Worm (Caenorhabditis elegans) whole organism, L1 larva: Measurements from ENCODE around the gene T28A11.17.

Experiments used
- C16A3.4 ChIP-seq: fragments of 150-350 bp; optimal IDR thresholded peaks from 2 replicates; lab custom pipeline; 2014; ENCODE audit warnings: missing biosample characterization, missing genetic modification characterization
- F16B12.6 ChIP-seq: fragments of 150-350 bp; optimal IDR thresholded peaks from 2 replicates; lab custom pipeline; 2014; ENCODE audit warnings: missing biosample characterization, missing genetic modification characterization
- Y116A8C.19 ChIP-seq: sonication (generic microtip); optimal IDR thresholded peaks from 2 replicates; lab custom pipeline; 2016; ENCODE audit warnings: missing compliant biosample characterization, missing genetic modification characterization, borderline replicate concordance
- aly-2 ChIP-seq: fragments of 150-350 bp; optimal IDR thresholded peaks from 2 replicates; lab custom pipeline; 2014; ENCODE audit warnings: missing biosample characterization, missing genetic modification characterization
- blmp-1 ChIP-seq: fragments of 150-350 bp; optimal IDR thresholded peaks from 2 replicates; lab custom pipeline; 2014; ENCODE audit warnings: missing biosample characterization, missing genetic modification characterization
- ceh-8 ChIP-seq: fragments of 200-800 bp; sonication (Bioruptor generic); optimal IDR thresholded peaks from 2 replicates; lab custom pipeline; 2018; ENCODE audit warnings: mild to moderate bottlenecking, missing genetic modification characterization, moderate library complexity, missing compliant biosample characterization
- ceh-88 ChIP-seq: fragments of 200-800 bp; sonication (Bioruptor generic); IDR thresholded peaks from 2 replicates; pipeline ENCODE4 v1.3.6; 2022; ENCODE audit warnings: missing genetic modification characterization, missing compliant biosample characterization
- ces-1 ChIP-seq: fragments of 150-350 bp; optimal IDR thresholded peaks from 2 replicates; lab custom pipeline; 2014; ENCODE audit warnings: missing biosample characterization, missing genetic modification reagents, missing genetic modification characterization
- dpl-1 ChIP-seq, 3 experiments: fragments of 150-350 bp in 2 of 3; sonication (generic microtip) in 1 of 3; optimal IDR thresholded peaks; 2 replicates each; lab custom pipeline; 2014 to 2017; ENCODE audit warnings: missing biosample characterization in 3 of 3, missing genetic modification characterization in 3 of 3, missing genetic modification reagents in 3 of 3
- dsc-1 ChIP-seq: sonication (generic microtip); optimal IDR thresholded peaks from 2 replicates; lab custom pipeline; 2016; ENCODE audit warnings: mild to moderate bottlenecking, missing genetic modification characterization, missing compliant biosample characterization
- efl-1 ChIP-seq, 4 experiments: fragments of 150-350 bp; optimal IDR thresholded peaks in 3 of 4; peaks in 1 of 4; 1 replicate in 1 of 4; 2 replicates in 3 of 4; lab custom pipeline; 2014; ENCODE audit warnings: missing biosample characterization in 2 of 4, missing genetic modification characterization in 2 of 4, missing genetic modification reagents in 2 of 4
- efl-3 ChIP-seq: fragments of 200-800 bp; sonication (Bioruptor generic); optimal IDR thresholded peaks from 2 replicates; lab custom pipeline; 2018; ENCODE audit warnings: mild to moderate bottlenecking, missing genetic modification characterization, missing compliant biosample characterization
- egl-13 ChIP-seq: sonication (generic microtip); optimal IDR thresholded peaks from 2 replicates; lab custom pipeline; 2016; ENCODE audit warnings: missing genotype, missing genetic modification reagents, missing genetic modification characterization, missing compliant biosample characterization
- elt-2 ChIP-seq: sonication (generic microtip); optimal IDR thresholded peaks from 2 replicates; lab custom pipeline; 2016; ENCODE audit warnings: missing genetic modification characterization, mild to moderate bottlenecking, inconsistent platforms, missing compliant biosample characterization, missing genetic modification reagents
- elt-3 ChIP-seq, 6 experiments: fragments of 150-350 bp in 1 of 6; sonication (generic microtip); optimal IDR thresholded peaks; 2 replicates each; lab custom pipeline; 2017 to 2018; ENCODE audit warnings: missing biosample characterization in 6 of 6, missing genetic modification characterization in 6 of 6, inconsistent platforms in 1 of 6
- ets-5 ChIP-seq: fragments of 200-800 bp; sonication (Bioruptor generic); IDR thresholded peaks from 2 replicates; pipeline ENCODE4 v1.3.6; 2022; ENCODE audit warnings: missing genetic modification characterization, missing compliant biosample characterization
- fkh-10 ChIP-seq: sonication (generic microtip); optimal IDR thresholded peaks from 2 replicates; lab custom pipeline; 2017; ENCODE audit warnings: missing biosample characterization, missing genetic modification reagents, missing genetic modification characterization
- fkh-8 ChIP-seq: sonication (generic microtip); optimal IDR thresholded peaks from 2 replicates; lab custom pipeline; 2016; ENCODE audit warnings: mild to moderate bottlenecking, missing genetic modification characterization, missing compliant biosample characterization
- jun-1 ChIP-seq: fragments of 150-350 bp; optimal IDR thresholded peaks from 2 replicates; lab custom pipeline; 2014; ENCODE audit warnings: missing biosample characterization, missing genetic modification reagents, missing genetic modification characterization
- lin-15B ChIP-seq: fragments of 150-350 bp; sonication (generic microtip); optimal IDR thresholded peaks from 3 replicates; lab custom pipeline; 2014; ENCODE audit warnings: missing biosample characterization, missing genetic modification characterization
- mab-9 ChIP-seq: fragments of 200-800 bp; sonication (Bioruptor generic); IDR thresholded peaks from 2 replicates; pipeline ENCODE4 v1.3.6; 2022; ENCODE audit warnings: missing genetic modification reagents, missing genetic modification characterization, missing compliant biosample characterization
- mef-2 ChIP-seq: fragments of 150-350 bp; optimal IDR thresholded peaks from 2 replicates; lab custom pipeline; 2014; ENCODE audit warnings: missing biosample characterization, missing genetic modification characterization
- nhr-12 ChIP-seq: sonication (generic microtip); optimal IDR thresholded peaks from 2 replicates; lab custom pipeline; 2017; ENCODE audit warnings: missing biosample characterization, missing genetic modification characterization
- nhr-20 ChIP-seq: sonication (generic microtip); optimal IDR thresholded peaks from 2 replicates; lab custom pipeline; 2016; ENCODE audit warnings: mild to moderate bottlenecking, missing genetic modification characterization, missing compliant biosample characterization
- nhr-71 ChIP-seq: sonication (generic microtip); optimal IDR thresholded peaks from 2 replicates; lab custom pipeline; 2016; ENCODE audit warnings: mild to moderate bottlenecking, missing genetic modification characterization, moderate library complexity, missing compliant biosample characterization
- nhr-85 ChIP-seq: sonication (generic microtip); peaks from one replicate; lab custom pipeline; 2016; ENCODE audit warnings: missing genetic modification characterization, inconsistent platforms, missing compliant biosample characterization
- pag-3 ChIP-seq: sonication (generic microtip); optimal IDR thresholded peaks from 2 replicates; lab custom pipeline; 2017; ENCODE audit warnings: missing genetic modification characterization, mild to moderate bottlenecking, missing compliant biosample characterization, antibody characterized with exemption, borderline replicate concordance; ENCODE audit not compliant: insufficient read depth
- snpc-4 ChIP-seq: fragments of 150-350 bp; optimal IDR thresholded peaks from 2 replicates; lab custom pipeline; 2014; ENCODE audit warnings: missing biosample characterization, missing genetic modification characterization
- swsn-7 ChIP-seq: sonication (generic microtip); optimal IDR thresholded peaks from 2 replicates; lab custom pipeline; 2016; ENCODE audit warnings: missing genetic modification characterization, missing compliant biosample characterization
- tlp-1 ChIP-seq: fragments of 150-350 bp; optimal IDR thresholded peaks from 2 replicates; lab custom pipeline; 2014; ENCODE audit warnings: missing biosample characterization, missing genetic modification characterization
- unc-30 ChIP-seq: sonication (generic microtip); optimal IDR thresholded peaks from 2 replicates; lab custom pipeline; 2017; ENCODE audit warnings: missing biosample characterization, missing genetic modification characterization
- zag-1 ChIP-seq: fragments of 150-350 bp; optimal IDR thresholded peaks from 2 replicates; lab custom pipeline; 2014; ENCODE audit warnings: missing biosample characterization, missing genetic modification characterization
- ztf-11 ChIP-seq, 2 experiments: sonication (generic microtip); optimal IDR thresholded peaks; 2 replicates each; lab custom pipeline; 2016 to 2017; ENCODE audit warnings: missing genetic modification characterization in 2 of 2, missing biosample characterization in 1 of 2, missing compliant biosample characterization in 1 of 2
- ztf-4 ChIP-seq: fragments of 150-350 bp; optimal IDR thresholded peaks from 2 replicates; lab custom pipeline; 2014; ENCODE audit warnings: missing biosample characterization, missing genetic modification characterization

Gene T28A11.17

DNA sequence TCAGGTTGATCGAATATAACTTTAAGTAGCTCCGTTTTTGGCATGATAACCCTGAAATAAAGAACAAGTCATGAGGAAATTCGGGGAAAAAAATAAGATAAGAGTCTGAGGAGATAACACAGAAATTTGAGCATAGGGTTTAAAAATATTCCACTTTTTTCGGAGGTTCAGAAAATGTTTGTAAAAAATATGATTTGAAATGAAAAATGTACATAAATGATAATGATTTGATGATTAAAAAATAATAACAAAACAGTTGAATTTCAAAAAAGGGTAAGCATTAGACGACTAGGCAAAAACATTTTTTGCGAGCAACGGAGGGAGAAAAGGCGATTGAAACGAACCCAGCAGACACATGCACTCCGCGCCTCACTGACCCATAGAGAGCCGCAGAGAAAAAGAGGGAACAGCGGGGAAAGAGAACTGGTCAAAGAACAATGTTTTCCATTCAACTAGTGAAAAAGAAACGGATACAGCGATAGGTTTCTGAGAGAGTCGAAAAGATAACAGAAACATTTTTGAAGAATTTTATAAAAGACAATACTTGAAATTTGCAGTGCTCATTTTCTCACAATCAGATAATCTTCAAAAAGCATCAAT lies 46.1 kb upstream of the T28A11.17 start, which contains the start of gene arrd-18 (continued):
- peak; percentile 20 for TF ChIP-seq fkh-8 (tag; lab: Kevin White, UChicago)
- TF ChIP-seq dsc-1 (tag; lab: Kevin White, UChicago): no peak
- no peak for TF ChIP-seq pag-3 (tag; lab: Kevin White, UChicago)
- TF ChIP-seq tlp-1: no peak
- TF ChIP-seq ceh-88 (GFP tag; lab: Robert Waterston, UW): no peak
- TF ChIP-seq egl-13 (tag; lab: Kevin White, UChicago): no peak
- TF ChIP-seq swsn-7 (tag; lab: Kevin White, UChicago): no peak
- TF ChIP-seq aly-2: no peak
- TF ChIP-seq lin-15B (tag; lab: Kevin White, UChicago): no peak
- no peak for TF ChIP-seq zag-1 (tag; lab: Kevin White, UChicago)
- TF ChIP-seq, all 84 proteins: peak for 15

DNA sequence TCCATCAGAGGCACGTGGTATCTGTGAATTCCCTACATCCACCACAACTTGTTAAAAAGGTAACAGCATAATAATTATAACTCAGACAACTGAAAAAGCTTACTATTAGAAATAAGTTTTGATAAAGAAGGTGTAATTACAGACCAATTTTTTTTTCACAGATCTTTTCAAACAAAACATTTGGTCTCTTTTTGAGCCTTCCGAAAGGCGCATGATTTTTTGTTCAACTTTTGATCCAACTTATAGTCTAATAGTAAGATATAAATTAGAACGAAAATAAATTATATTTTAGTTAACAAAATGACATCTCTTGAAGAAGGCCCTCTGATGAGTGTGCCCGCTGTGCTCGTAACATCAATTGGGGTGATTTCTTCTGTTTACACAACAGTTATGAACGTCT lies 42.1 kb upstream of the T28A11.17 start, which contains the start of gene srbc-3:
TSS of gene srbc-3 (plus strand) at position 301 of the 400 bp plus-strand sequence.
- TF ChIP-seq nhr-12 (tag; lab: Kevin White, UChicago): no peak
- TF ChIP-seq nhr-85 (tag; lab: Kevin White, UChicago): peak; percentile 2

DNA sequence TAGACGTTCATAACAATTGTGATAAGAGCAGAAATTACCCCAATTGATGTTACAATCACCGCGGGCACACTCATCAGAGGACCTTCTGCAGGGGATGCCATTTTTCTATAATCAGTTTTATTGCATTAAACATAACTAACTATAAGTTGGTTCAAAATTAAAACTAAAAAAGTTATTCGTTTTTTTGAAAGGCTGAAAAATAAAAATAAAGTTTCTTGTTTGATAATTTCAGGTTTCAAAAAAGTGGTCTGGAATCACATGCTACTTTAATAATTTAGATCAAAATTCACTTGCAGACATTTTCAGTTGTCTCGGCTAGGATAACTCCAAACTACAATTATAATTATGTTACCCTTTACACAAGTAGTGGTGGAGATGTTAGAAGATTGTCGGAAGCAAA lies 35.8 kb upstream of the T28A11.17 start, which contains the start of gene srbc-1:
TSS of gene srbc-1 (minus strand) at position 101 of the 400 bp plus-strand sequence.
- TF ChIP-seq unc-30 (tag; lab: Kevin White, UChicago) (no peak), mab-9 (GFP tag; lab: Robert Waterston, UW) (no peak), efl-3 (GFP tag; lab: Kevin White, UChicago) (no peak), nhr-71 (tag; lab: Kevin White, UChicago) (no peak), nhr-20 (tag; lab: Kevin White, UChicago) (no peak), efl-1 (optimal IDR thresholded peaks at IDR 0.05; lab: Kevin White, UChicago) (no peak), efl-1 (GFP tag; optimal IDR thresholded peaks at IDR 0.05 in 1 of 2; lab: Kevin White, UChicago) (no peak), F16B12.6 (tag; lab: Kevin White, UChicago) (no peak), C16A3.4 (tag; lab: Kevin White, UChicago) (no peak), blmp-1 (tag; lab: Kevin White, UChicago) (no peak), ztf-4 (tag; lab: Kevin White, UChicago) (no peak), mef-2 (no peak)

DNA sequence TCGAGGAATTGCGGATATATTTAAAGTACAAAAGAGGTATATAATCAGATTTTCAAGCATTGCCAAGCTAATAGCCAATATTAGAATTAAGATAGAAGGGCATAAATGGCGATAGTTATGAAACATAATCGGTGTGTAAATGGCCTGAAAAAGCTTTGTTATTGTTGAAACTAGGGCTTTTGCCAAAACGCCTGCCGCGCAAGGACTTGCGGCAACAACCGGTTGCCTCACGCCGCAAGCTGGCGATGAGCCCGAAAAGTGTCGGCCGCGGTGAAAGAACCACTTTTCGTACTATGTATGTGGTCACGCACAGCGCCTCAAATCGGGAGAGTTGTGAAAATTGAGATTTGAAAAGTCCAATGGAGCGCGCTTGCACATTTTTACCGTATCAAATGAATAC lies 33.3 kb upstream of the T28A11.17 start:
- TF ChIP-seq snpc-4 (tag; lab: Kevin White, UChicago) (no peak), elt-2 (tag; lab: Kevin White, UChicago) (no peak), Y116A8C.19 (tag; lab: Kevin White, UChicago) (no peak), ces-1 (GFP tag; lab: Kevin White, UChicago) (no peak), ceh-8 (GFP tag; lab: Kevin White, UChicago) (no peak), jun-1 (no peak), ztf-11 (tag; optimal IDR thresholded peaks at IDR 0.05; lab: Kevin White, UChicago) (no peak), dpl-1 (GFP tag; optimal IDR thresholded peaks at IDR 0.05; lab: Kevin White, UChicago) (no peak), ets-5 (GFP tag; lab: Robert Waterston, UW) (no peak), elt-3 (tag; optimal IDR thresholded peaks at IDR 0.05; lab: Kevin White, UChicago) (no peak), fkh-10 (GFP tag; lab: Kevin White, UChicago) (no peak), dsc-1 (tag; lab: Kevin White, UChicago) (no peak), F16B12.6 (tag; lab: Kevin White, UChicago) (no peak)
